Worm (Caenorhabditis elegans) whole organism, mixed stage, embryonic: Measurements from ENCODE around the gene Y53C12A.6.

ENCODE experiments used
- M03D4.4 ChIP-seq: sonication (generic microtip); optimal IDR thresholded peaks from 2 replicates; lab custom pipeline; 2017; ENCODE audit warnings: mild to moderate bottlenecking, missing genetic modification characterization, missing compliant biosample characterization
- bed-3 ChIP-seq: fragments of 200-800 bp; sonication (Bioruptor generic); optimal IDR thresholded peaks from 3 replicates; lab custom pipeline; 2018; ENCODE audit warnings: mild to moderate bottlenecking, missing genetic modification characterization, moderate library complexity, missing compliant biosample characterization
- blmp-1 ChIP-seq: fragments of 150-350 bp; optimal IDR thresholded peaks from 2 replicates; lab custom pipeline; 2014; ENCODE audit warnings: missing biosample characterization, missing genetic modification characterization
- ceh-39 ChIP-seq: fragments of 150-350 bp; optimal IDR thresholded peaks from 2 replicates; lab custom pipeline; 2014; ENCODE audit warnings: missing biosample characterization, missing genetic modification characterization
- ceh-43 ChIP-seq: fragments of 200-800 bp; sonication (Bioruptor generic); optimal IDR thresholded peaks from 2 replicates; lab custom pipeline; 2018; ENCODE audit warnings: mild to moderate bottlenecking, missing genetic modification characterization, moderate library complexity, missing compliant biosample characterization
- ceh-83 ChIP-seq: fragments of 200-800 bp; sonication (Bioruptor generic); optimal IDR thresholded peaks from 2 replicates; lab custom pipeline; 2018; ENCODE audit warnings: mild to moderate bottlenecking, missing genetic modification characterization, missing compliant biosample characterization
- ces-1 ChIP-seq: fragments of 150-350 bp; optimal IDR thresholded peaks from 2 replicates; lab custom pipeline; 2014; ENCODE audit warnings: missing biosample characterization, missing genetic modification reagents, missing genetic modification characterization
- cnd-1 ChIP-seq: fragments of 200-800 bp; sonication (Bioruptor generic); optimal IDR thresholded peaks from 2 replicates; lab custom pipeline; 2018; ENCODE audit warnings: mild to moderate bottlenecking, missing genetic modification characterization, missing compliant biosample characterization
- drap-1 ChIP-seq: fragments of 200-800 bp; sonication (Bioruptor generic); optimal IDR thresholded peaks from 3 replicates; lab custom pipeline; 2018; ENCODE audit warnings: mild to moderate bottlenecking, missing genetic modification characterization, missing compliant biosample characterization
- elt-1 ChIP-seq: sonication (generic microtip); optimal IDR thresholded peaks from 2 replicates; lab custom pipeline; 2017; ENCODE audit warnings: missing genetic modification characterization, mild to moderate bottlenecking, missing compliant biosample characterization, antibody characterized with exemption, moderate library complexity, borderline replicate concordance; ENCODE audit not compliant: insufficient read depth
- elt-3 ChIP-seq: fragments of 150-350 bp; optimal IDR thresholded peaks from 2 replicates; lab custom pipeline; 2014; ENCODE audit warnings: missing biosample characterization, missing genetic modification characterization
- flh-1 ChIP-seq: fragments of 200-800 bp; sonication (Bioruptor generic); optimal IDR thresholded peaks from 2 replicates; lab custom pipeline; 2018; ENCODE audit warnings: mild to moderate bottlenecking, missing genetic modification characterization, moderate library complexity, missing compliant biosample characterization
- ham-2 ChIP-seq: fragments of 200-800 bp; sonication (Bioruptor generic); optimal IDR thresholded peaks from 2 replicates; lab custom pipeline; 2018; ENCODE audit warnings: mild to moderate bottlenecking, missing genetic modification characterization, missing compliant biosample characterization
- lin-32 ChIP-seq: fragments of 200-800 bp; sonication (Bioruptor generic); optimal IDR thresholded peaks from 2 replicates; lab custom pipeline; 2018; ENCODE audit warnings: mild to moderate bottlenecking, missing genetic modification characterization, missing compliant biosample characterization
- mab-5 ChIP-seq: fragments of 150-350 bp; optimal IDR thresholded peaks from 2 replicates; lab custom pipeline; 2014; ENCODE audit warnings: missing biosample characterization, missing genetic modification characterization
- mep-1 ChIP-seq: fragments of 150-350 bp; optimal IDR thresholded peaks from 2 replicates; lab custom pipeline; 2017; ENCODE audit warnings: missing biosample characterization, missing genetic modification reagents, missing genetic modification characterization, inconsistent platforms
- mls-2 ChIP-seq: sonication (generic microtip); optimal IDR thresholded peaks from 2 replicates; lab custom pipeline; 2016; ENCODE audit warnings: mild to moderate bottlenecking, missing genetic modification characterization, moderate library complexity, missing compliant biosample characterization
- nhr-12 ChIP-seq: fragments of 150-350 bp; optimal IDR thresholded peaks from 2 replicates; lab custom pipeline; 2014; ENCODE audit warnings: missing biosample characterization, missing genetic modification characterization
- nhr-2 ChIP-seq: fragments of 150-350 bp; optimal IDR thresholded peaks from 2 replicates; lab custom pipeline; 2014; ENCODE audit warnings: missing biosample characterization, missing genetic modification characterization
- nhr-237 ChIP-seq: fragments of 150-350 bp; optimal IDR thresholded peaks from 2 replicates; lab custom pipeline; 2014; ENCODE audit warnings: missing biosample characterization, missing genetic modification characterization
- nhr-28 ChIP-seq: fragments of 150-350 bp; optimal IDR thresholded peaks from 2 replicates; lab custom pipeline; 2014; ENCODE audit warnings: missing biosample characterization, missing genetic modification characterization
- nhr-76 ChIP-seq: sonication (generic microtip); optimal IDR thresholded peaks from 2 replicates; lab custom pipeline; 2017; ENCODE audit warnings: missing biosample characterization, missing genetic modification characterization
- pha-4 ChIP-seq: fragments of 150-350 bp; optimal IDR thresholded peaks from 2 replicates; lab custom pipeline; 2018; ENCODE audit warnings: missing biosample characterization, missing genetic modification reagents, missing genetic modification characterization
- sem-2 ChIP-seq: fragments of 200-800 bp; sonication (Bioruptor generic); optimal IDR thresholded peaks from 2 replicates; lab custom pipeline; 2018; ENCODE audit warnings: mild to moderate bottlenecking, missing genetic modification characterization, missing compliant biosample characterization
- snpc-4 ChIP-seq: fragments of 150-350 bp; optimal IDR thresholded peaks from 2 replicates; lab custom pipeline; 2014; ENCODE audit warnings: missing biosample characterization, missing genetic modification characterization
- sptf-1 ChIP-seq: sonication (generic microtip); optimal IDR thresholded peaks from 2 replicates; lab custom pipeline; 2017; ENCODE audit warnings: mild to moderate bottlenecking, missing genetic modification characterization, moderate library complexity, missing compliant biosample characterization
- tbx-8 ChIP-seq: fragments of 200-800 bp; sonication (Bioruptor generic); optimal IDR thresholded peaks from 2 replicates; lab custom pipeline; 2018; ENCODE audit warnings: mild to moderate bottlenecking, missing genetic modification characterization, moderate library complexity, missing compliant biosample characterization
- unc-120 ChIP-seq: sonication (generic microtip); optimal IDR thresholded peaks from 2 replicates; lab custom pipeline; 2017; ENCODE audit warnings: missing genetic modification characterization, missing compliant biosample characterization; ENCODE audit not compliant: poor library complexity, severe bottlenecking
- unc-39 ChIP-seq: fragments of 150-350 bp; optimal IDR thresholded peaks from 2 replicates; lab custom pipeline; 2014; ENCODE audit warnings: missing biosample characterization, missing genetic modification characterization
- unc-62 ChIP-seq: fragments of 150-350 bp; optimal IDR thresholded peaks from 2 replicates; lab custom pipeline; 2014; ENCODE audit warnings: missing biosample characterization, missing genetic modification reagents, missing genetic modification characterization
- zip-8 ChIP-seq: fragments of 150-350 bp; optimal IDR thresholded peaks from 2 replicates; lab custom pipeline; 2014; ENCODE audit warnings: missing biosample characterization, missing genetic modification characterization
- ztf-11 ChIP-seq: fragments of 150-350 bp; optimal IDR thresholded peaks from 2 replicates; lab custom pipeline; 2014; ENCODE audit warnings: missing biosample characterization, missing genetic modification characterization

The Y53C12A.6 gene

ce11 chrII:9684175-9684574 is 33.6 kb downstream of the Y53C12A.6 start:
- TF ChIP-seq elt-3 (tag; lab: Kevin White, UChicago) (no peak), drap-1 (GFP tag; lab: Kevin White, UChicago) (no peak), mep-1 (tag; lab: Kevin White, UChicago) (no peak), ceh-43 (GFP tag; lab: Kevin White, UChicago) (no peak), zip-8 (tag; lab: Kevin White, UChicago) (no peak), bed-3 (GFP tag; lab: Kevin White, UChicago) (no peak), unc-120 (tag; lab: Kevin White, UChicago) (no peak), unc-62 (GFP tag; lab: Kevin White, UChicago) (no peak), sem-2 (GFP tag; lab: Kevin White, UChicago) (no peak), unc-39 (tag; lab: Kevin White, UChicago) (no peak), cnd-1 (tag; lab: Kevin White, UChicago) (no peak), ztf-11 (tag; lab: Kevin White, UChicago) (no peak), ham-2 (no peak)

- TF ChIP-seq ceh-43 (GFP tag; lab: Kevin White, UChicago) (no peak), mep-1 (tag; lab: Kevin White, UChicago) (no peak), ces-1 (GFP tag; lab: Kevin White, UChicago) (peak; percentile 1), ceh-39 (tag; lab: Kevin White, UChicago) (no peak), ztf-11 (tag; lab: Kevin White, UChicago) (no peak)
Observed at ce11 chrII:9682044-9682443, 35.8 kb downstream of the Y53C12A.6 start.

- TF ChIP-seq cnd-1 (tag; lab: Kevin White, UChicago) (no peak), nhr-237 (tag; lab: Kevin White, UChicago) (no peak), flh-1 (GFP tag; lab: Kevin White, UChicago) (no peak), mab-5 (tag; lab: Kevin White, UChicago) (no peak), bed-3 (GFP tag; lab: Kevin White, UChicago) (no peak), lin-32 (GFP tag; lab: Kevin White, UChicago) (no peak), nhr-28 (no peak), elt-3 (tag; lab: Kevin White, UChicago) (no peak), unc-120 (tag; lab: Kevin White, UChicago) (no peak), sem-2 (GFP tag; lab: Kevin White, UChicago) (no peak), sptf-1 (tag; lab: Kevin White, UChicago) (no peak), tbx-8 (no peak)
- TF ChIP-seq, all 35 proteins: peak for 0
Observed at ce11 chrII:9680493-9680892, 37.3 kb downstream of the Y53C12A.6 start, which contains the start of gene ZK1320.13. Gene ZK1320.13 (plus strand): TSS chrII:9680793.

ce11 chrII:9679842-9680241 is 38.0 kb downstream of the Y53C12A.6 start:
- TF ChIP-seq sem-2 (GFP tag; lab: Kevin White, UChicago) (no peak), nhr-76 (tag; lab: Kevin White, UChicago) (no peak), ham-2 (no peak), ceh-83 (GFP tag; lab: Kevin White, UChicago) (no peak), pha-4 (tag; lab: Kevin White, UChicago) (no peak), ztf-11 (tag; lab: Kevin White, UChicago) (no peak), unc-120 (tag; lab: Kevin White, UChicago) (no peak), nhr-237 (tag; lab: Kevin White, UChicago) (no peak), tbx-8 (no peak), nhr-28 (no peak), ceh-39 (tag; lab: Kevin White, UChicago) (no peak), elt-1 (tag; lab: Kevin White, UChicago) (no peak), ces-1 (GFP tag; lab: Kevin White, UChicago) (no peak), zip-8 (tag; lab: Kevin White, UChicago) (no peak), snpc-4 (tag; lab: Kevin White, UChicago) (no peak), cnd-1 (tag; lab: Kevin White, UChicago) (no peak)

- TF ChIP-seq snpc-4 (tag; lab: Kevin White, UChicago) (no peak), blmp-1 (tag; lab: Kevin White, UChicago) (no peak), nhr-28 (no peak), mls-2 (tag; lab: Kevin White, UChicago) (no peak), tbx-8 (no peak), nhr-12 (tag; lab: Kevin White, UChicago) (no peak), mab-5 (tag; lab: Kevin White, UChicago) (no peak), ces-1 (GFP tag; lab: Kevin White, UChicago) (no peak), M03D4.4 (tag; lab: Kevin White, UChicago) (no peak), drap-1 (GFP tag; lab: Kevin White, UChicago) (no peak), sptf-1 (tag; lab: Kevin White, UChicago) (no peak), nhr-76 (tag; lab: Kevin White, UChicago) (no peak), elt-1 (tag; lab: Kevin White, UChicago) (no peak), ham-2 (no peak), nhr-2 (no peak), sem-2 (GFP tag; lab: Kevin White, UChicago) (no peak), unc-62 (GFP tag; lab: Kevin White, UChicago) (no peak)
Observed at ce11 chrII:9677470-9677869, 40.3 kb downstream of the Y53C12A.6 start.
